Fruit fly (Drosophila melanogaster) S2 (cell line): ENCODE results near the gene CG32137.

Experiments
- CG8478 ChIP-seq: fragments of >200 bp; optimal IDR thresholded peaks from 2 replicates; lab custom pipeline; 2018
- CTCF ChIP-seq, 2 experiments: fragments of >200 bp; optimal IDR thresholded peaks; 2 replicates each; lab custom pipeline; 2018

DNA sequence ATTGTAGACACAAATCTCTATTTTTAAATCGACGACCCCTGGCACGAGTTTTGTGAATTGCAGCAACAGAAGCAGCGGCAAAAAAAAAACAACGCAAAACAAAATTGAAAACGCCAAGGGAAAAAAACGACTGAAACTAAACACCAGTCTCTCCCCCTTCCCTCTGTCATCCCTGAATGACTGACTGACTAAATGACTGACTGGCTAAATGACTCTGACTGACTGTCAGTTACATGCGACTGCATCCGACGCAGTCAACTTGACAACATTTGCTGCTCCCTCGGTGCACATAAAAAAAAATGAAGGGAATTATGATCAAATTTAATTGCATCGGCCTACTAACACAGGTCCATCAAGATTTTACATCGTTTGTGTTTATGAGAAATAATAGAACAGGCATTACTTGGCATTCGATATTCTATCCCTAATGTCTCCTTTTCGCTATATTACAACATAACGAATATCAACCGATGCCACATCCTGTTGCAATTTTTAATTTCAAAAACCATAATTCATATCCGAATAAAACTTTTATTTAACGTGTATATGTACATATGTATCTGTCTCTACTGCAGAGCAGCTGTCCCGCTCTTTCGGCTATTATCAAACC, 21.4 kb upstream of the CG32137 start:
- TF ChIP-seq CG8478 (lab: Kevin White, UChicago) (no peak), CTCF (optimal IDR thresholded peaks at IDR 0.05; lab: Kevin White, UChicago) (no peak)
